Worm (Caenorhabditis elegans) whole organism, late embryonic: ENCODE data around the gene srt-43.
A peak's percentile ranks its signal among the peaks of the same experiment; 100 is the strongest.

Source experiments
- ama-1 ChIP-seq: fragments of 150-350 bp; optimal IDR thresholded peaks from 2 replicates; lab custom pipeline; 2014
- ceh-6 ChIP-seq: fragments of 200-800 bp; sonication (Bioruptor generic); optimal IDR thresholded peaks from 2 replicates; lab custom pipeline; 2018; ENCODE audit warnings: mild to moderate bottlenecking, missing genetic modification characterization, missing compliant biosample characterization
- eyg-1 ChIP-seq: sonication (generic microtip); optimal IDR thresholded peaks from 2 replicates; lab custom pipeline; 2016; ENCODE audit warnings: missing genotype, missing genetic modification characterization, missing compliant biosample characterization
- fkh-10 ChIP-seq: fragments of 150-350 bp; optimal IDR thresholded peaks from 2 replicates; lab custom pipeline; 2014; ENCODE audit warnings: missing biosample characterization, missing genetic modification reagents, missing genetic modification characterization
- mec-3 ChIP-seq: sonication (generic microtip); optimal IDR thresholded peaks from 2 replicates; lab custom pipeline; 2016; ENCODE audit warnings: borderline replicate concordance, missing genetic modification characterization, missing compliant biosample characterization
- nfya-1 ChIP-seq: sonication (generic microtip); optimal IDR thresholded peaks from 2 replicates; lab custom pipeline; 2017; ENCODE audit warnings: missing genetic modification characterization, mild to moderate bottlenecking, missing compliant biosample characterization, antibody characterized with exemption, moderate library complexity
- nhr-232 ChIP-seq: sonication (generic microtip); optimal IDR thresholded peaks from 2 replicates; lab custom pipeline; 2016; ENCODE audit warnings: missing genetic modification characterization, missing compliant biosample characterization
- pqm-1 ChIP-seq: sonication (generic microtip); optimal IDR thresholded peaks from 2 replicates; lab custom pipeline; 2016; ENCODE audit warnings: missing genetic modification characterization, missing compliant biosample characterization

- TF ChIP-seq eyg-1 (tag; lab: Kevin White, UChicago) (no peak), mec-3 (tag; lab: Kevin White, UChicago) (no peak), pqm-1 (tag; lab: Kevin White, UChicago) (no peak), nfya-1 (tag; lab: Kevin White, UChicago) (no peak), nhr-232 (tag; lab: Kevin White, UChicago) (no peak), ceh-6 (GFP tag; lab: Kevin White, UChicago) (no peak), fkh-10 (GFP tag; lab: Kevin White, UChicago) (no peak), ama-1 (peak; percentile 62)
Observed at ce11 chrV:12811810-12812209, 42.8 kb downstream of the srt-43 start.
